Worm (Caenorhabditis elegans): ENCODE results near the gene W01D2.1.
A peak's percentile ranks its signal among the peaks of the same experiment; 100 is the strongest.

The W01D2.1 gene

ce11 chrII:14822419-14822818, 7.1 kb downstream of the W01D2.1 start:
- TF ChIP-seq T22C8.4 (GFP tag; IDR thresholded peaks at IDR 0.05) (no peak), klf-2 (GFP tag; conservative IDR thresholded peaks at IDR 0.05) (no peak), tab-1 (GFP tag; IDR thresholded peaks at IDR 0.05) (no peak), cog-1 (tag; optimal IDR thresholded peaks at IDR 0.05) (peak; percentile 70), ref-1 (GFP tag; conservative IDR thresholded peaks at IDR 0.05) (no peak)

DNA sequence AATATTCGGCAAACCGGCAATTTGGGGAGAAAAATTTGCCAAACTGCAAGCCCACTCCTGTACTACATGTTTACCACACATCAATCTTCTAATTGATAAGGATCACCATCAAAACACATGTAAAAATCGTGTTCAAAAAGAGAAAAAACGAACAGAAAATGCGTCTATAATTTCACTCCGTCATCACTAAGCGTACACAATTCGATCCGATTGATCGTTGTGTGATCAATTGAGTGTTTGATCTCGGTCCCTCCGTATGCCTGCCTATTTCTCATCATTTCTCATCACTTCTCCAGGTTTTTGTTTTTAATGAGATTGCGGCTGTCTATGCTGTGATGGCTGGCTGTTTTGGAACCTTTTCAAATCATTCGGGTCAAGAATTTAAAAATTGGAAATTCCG, 10.1 kb downstream of the W01D2.1 start:
- TF ChIP-seq flt-1 (GFP tag; IDR thresholded peaks at IDR 0.05) (no peak), cog-1 (tag; optimal IDR thresholded peaks at IDR 0.05) (no peak), ztf-23 (GFP tag; IDR thresholded peaks at IDR 0.05) (no peak), med-1 (GFP tag; optimal IDR thresholded peaks at IDR 0.05; ENCODE audit: insufficient read depth) (no peak), T22C8.4 (GFP tag; IDR thresholded peaks at IDR 0.05) (no peak), ref-1 (GFP tag; conservative IDR thresholded peaks at IDR 0.05) (no peak), klf-2 (GFP tag; conservative IDR thresholded peaks at IDR 0.05) (no peak), ztf-29 (GFP tag; IDR thresholded peaks at IDR 0.05) (no peak), tab-1 (GFP tag; IDR thresholded peaks at IDR 0.05) (no peak)

- no peak for TF ChIP-seq med-1 (GFP tag; optimal IDR thresholded peaks at IDR 0.05; ENCODE audit: insufficient read depth)
- no peak for TF ChIP-seq klf-2 (GFP tag; conservative IDR thresholded peaks at IDR 0.05)
- TF ChIP-seq flt-1 (GFP tag; IDR thresholded peaks at IDR 0.05) = no peak
These were observed 16.7 kb downstream of the W01D2.1 start for ce11 chrII:14832055-14832454.

DNA sequence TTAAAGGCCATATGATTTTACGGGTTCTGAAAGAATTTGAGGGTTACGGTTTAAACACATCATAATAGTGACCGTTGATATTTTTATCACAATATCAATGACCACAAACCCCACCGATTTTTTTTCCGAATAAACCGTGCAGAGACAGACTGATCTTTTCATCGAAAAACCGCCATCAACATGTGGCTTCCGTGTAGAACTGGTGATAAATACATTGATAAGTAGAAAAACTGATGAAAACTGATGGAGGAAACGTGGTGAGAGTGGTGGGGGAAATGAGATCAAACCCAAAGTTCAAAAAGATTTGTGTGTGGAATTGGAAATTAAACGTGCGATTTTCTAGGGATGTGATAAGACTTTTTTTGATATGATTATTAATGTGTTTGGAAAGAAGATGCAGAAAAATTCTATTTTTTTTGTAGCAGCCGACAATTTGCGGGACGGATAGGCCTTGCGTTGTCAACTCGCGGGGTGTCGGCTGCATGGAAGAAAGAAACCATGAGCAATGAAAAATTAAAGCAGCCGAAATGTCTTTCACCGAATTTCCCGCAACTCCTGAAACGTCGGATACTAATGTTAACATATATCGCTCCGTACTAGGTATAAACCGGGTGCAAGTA, 23.4 kb downstream of the W01D2.1 start:
- no peak for TF ChIP-seq ztf-29 (GFP tag; IDR thresholded peaks at IDR 0.05)
- no peak for TF ChIP-seq klf-2 (GFP tag; conservative IDR thresholded peaks at IDR 0.05)
- no peak for TF ChIP-seq flt-1 (GFP tag; IDR thresholded peaks at IDR 0.05)
- TF ChIP-seq med-1 (GFP tag; optimal IDR thresholded peaks at IDR 0.05; ENCODE audit: insufficient read depth) = no peak
- TF ChIP-seq cog-1 (tag; optimal IDR thresholded peaks at IDR 0.05) = no peak
- TF ChIP-seq T22C8.4 (GFP tag; IDR thresholded peaks at IDR 0.05) = no peak
- no peak for TF ChIP-seq tab-1 (GFP tag; IDR thresholded peaks at IDR 0.05)
- no peak for TF ChIP-seq ztf-23 (GFP tag; IDR thresholded peaks at IDR 0.05)
- TF ChIP-seq ref-1 (GFP tag; conservative IDR thresholded peaks at IDR 0.05) = no peak

- no peak for TF ChIP-seq ztf-29 (GFP tag; IDR thresholded peaks at IDR 0.05)
- TF ChIP-seq klf-2 (GFP tag; conservative IDR thresholded peaks at IDR 0.05) = no peak
- TF ChIP-seq T22C8.4 (GFP tag; IDR thresholded peaks at IDR 0.05) = no peak
- TF ChIP-seq flt-1 (GFP tag; IDR thresholded peaks at IDR 0.05) = no peak
- no peak for TF ChIP-seq ref-1 (GFP tag; conservative IDR thresholded peaks at IDR 0.05)
- TF ChIP-seq ztf-23 (GFP tag; IDR thresholded peaks at IDR 0.05) = no peak
- no peak for TF ChIP-seq med-1 (GFP tag; optimal IDR thresholded peaks at IDR 0.05; ENCODE audit: insufficient read depth)
- no peak for TF ChIP-seq tab-1 (GFP tag; IDR thresholded peaks at IDR 0.05)
- no peak for TF ChIP-seq cog-1 (tag; optimal IDR thresholded peaks at IDR 0.05)
These were observed 25.9 kb downstream of the W01D2.1 start for ce11 chrII:14841253-14841652.

ce11 chrII:14843016-14843415, 27.7 kb downstream of the W01D2.1 start, which contains the start of gene cdh-7:
cdh-7 (plus strand) TSS chrII:14843229.
- TF ChIP-seq T22C8.4 (GFP tag; IDR thresholded peaks at IDR 0.05) (no peak), ztf-23 (GFP tag; IDR thresholded peaks at IDR 0.05) (no peak), ref-1 (GFP tag; conservative IDR thresholded peaks at IDR 0.05) (no peak)

DNA sequence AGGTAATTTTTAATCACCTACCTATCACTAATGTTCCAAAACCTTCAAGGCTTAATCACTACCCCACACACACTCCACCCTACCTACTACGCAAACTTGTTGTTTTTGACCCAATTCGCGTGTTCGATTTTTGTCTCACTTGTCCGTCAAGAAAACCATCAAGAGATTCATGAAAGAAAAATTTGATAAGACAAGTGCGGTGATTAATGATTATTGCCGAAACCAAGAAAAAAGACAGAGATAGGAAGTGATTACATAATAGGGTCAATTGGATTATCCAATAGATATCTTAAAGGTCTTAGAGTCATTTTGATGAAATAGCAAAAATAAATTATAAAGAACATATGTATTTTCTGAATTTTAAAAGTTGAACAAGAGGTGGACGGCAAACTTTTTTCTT, 28.9 kb downstream of the W01D2.1 start:
- TF ChIP-seq klf-2 (GFP tag; conservative IDR thresholded peaks at IDR 0.05) (no peak), tab-1 (GFP tag; IDR thresholded peaks at IDR 0.05) (no peak), T22C8.4 (GFP tag; IDR thresholded peaks at IDR 0.05) (no peak)

DNA sequence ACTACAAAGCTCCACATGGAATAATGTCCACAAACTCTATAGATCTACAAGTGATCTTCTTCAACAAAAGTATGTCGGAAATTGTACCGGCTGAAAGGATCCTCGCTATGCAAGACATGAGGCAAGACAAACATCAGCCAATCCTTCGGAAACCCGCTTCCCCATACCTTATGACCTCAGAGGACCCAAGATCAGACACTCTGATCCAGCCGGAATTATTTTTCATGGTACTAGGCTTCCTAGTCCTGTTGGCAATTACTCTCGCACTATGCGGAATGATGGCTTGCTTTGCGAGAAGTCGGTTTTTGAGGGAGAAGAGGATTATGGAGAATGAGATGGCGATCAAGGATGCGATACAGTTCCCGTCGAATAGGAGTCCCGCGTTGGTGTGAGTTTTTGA, 34.6 kb downstream of the W01D2.1 start:
- TF ChIP-seq T22C8.4 (GFP tag; IDR thresholded peaks at IDR 0.05) (no peak), ztf-29 (GFP tag; IDR thresholded peaks at IDR 0.05) (no peak), ztf-23 (GFP tag; IDR thresholded peaks at IDR 0.05) (no peak), flt-1 (GFP tag; IDR thresholded peaks at IDR 0.05) (no peak), klf-2 (GFP tag; conservative IDR thresholded peaks at IDR 0.05) (no peak), med-1 (GFP tag; optimal IDR thresholded peaks at IDR 0.05; ENCODE audit: insufficient read depth) (no peak), tab-1 (GFP tag; IDR thresholded peaks at IDR 0.05) (no peak), cog-1 (tag; optimal IDR thresholded peaks at IDR 0.05) (no peak), ref-1 (GFP tag; conservative IDR thresholded peaks at IDR 0.05) (no peak)

DNA sequence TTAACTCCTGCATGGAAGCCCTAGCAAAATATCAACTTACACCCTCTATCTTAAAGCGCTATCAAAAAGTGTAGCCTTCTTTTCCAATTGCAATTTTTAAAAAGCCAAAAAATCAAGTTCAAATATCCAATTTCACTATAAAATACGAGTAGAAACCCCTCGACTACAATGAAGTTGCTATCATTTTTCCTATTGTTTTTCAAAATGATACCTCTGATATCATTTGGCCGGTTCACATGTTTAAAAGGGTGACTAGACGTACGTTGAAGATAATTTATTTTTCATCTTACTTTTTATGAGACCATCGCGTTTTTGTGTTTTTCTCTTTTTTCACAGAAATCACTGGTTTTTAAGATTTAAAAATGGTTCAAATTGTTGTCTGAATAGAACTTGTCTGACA, 36.2 kb downstream of the W01D2.1 start, which contains the start of gene R05H10.1:
Gene R05H10.1 (plus strand): TSS at position 334 of the 400 bp plus-strand sequence.
- no peak for TF ChIP-seq ztf-29 (GFP tag; IDR thresholded peaks at IDR 0.05)
- TF ChIP-seq klf-2 (GFP tag; conservative IDR thresholded peaks at IDR 0.05) = no peak
- no peak for TF ChIP-seq tab-1 (GFP tag; IDR thresholded peaks at IDR 0.05)
- no peak for TF ChIP-seq T22C8.4 (GFP tag; IDR thresholded peaks at IDR 0.05)
- no peak for TF ChIP-seq cog-1 (tag; optimal IDR thresholded peaks at IDR 0.05)
- no peak for TF ChIP-seq flt-1 (GFP tag; IDR thresholded peaks at IDR 0.05)
- no peak for TF ChIP-seq med-1 (GFP tag; optimal IDR thresholded peaks at IDR 0.05; ENCODE audit: insufficient read depth)
- TF ChIP-seq ztf-23 (GFP tag; IDR thresholded peaks at IDR 0.05) = no peak
- no peak for TF ChIP-seq ref-1 (GFP tag; conservative IDR thresholded peaks at IDR 0.05)

DNA sequence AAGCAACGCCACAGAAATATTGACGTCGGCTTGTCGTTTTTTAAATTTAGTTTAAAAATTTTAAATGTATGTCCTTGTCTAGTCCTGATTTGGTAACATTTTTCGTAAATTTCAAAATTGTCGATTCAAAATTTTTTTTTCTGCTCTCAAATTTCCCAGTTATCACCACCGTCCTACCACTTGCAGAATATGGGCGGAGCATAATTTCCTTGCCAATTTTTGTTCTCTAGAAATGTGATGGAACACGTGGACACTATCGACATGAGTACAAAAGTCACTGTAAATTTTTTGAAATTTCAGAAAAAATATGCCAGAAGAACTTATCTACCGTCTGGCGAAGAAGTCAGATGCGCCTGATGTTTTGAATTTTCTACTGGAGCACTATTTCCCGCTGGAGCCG, 39.9 kb downstream of the W01D2.1 start, which contains the start of gene R05H10.7:
Gene R05H10.7 (plus strand): TSS at position 301 of the 400 bp plus-strand sequence.
- no peak for TF ChIP-seq ztf-23 (GFP tag; IDR thresholded peaks at IDR 0.05)
- no peak for TF ChIP-seq flt-1 (GFP tag; IDR thresholded peaks at IDR 0.05)
- no peak for TF ChIP-seq ref-1 (GFP tag; conservative IDR thresholded peaks at IDR 0.05)

DNA sequence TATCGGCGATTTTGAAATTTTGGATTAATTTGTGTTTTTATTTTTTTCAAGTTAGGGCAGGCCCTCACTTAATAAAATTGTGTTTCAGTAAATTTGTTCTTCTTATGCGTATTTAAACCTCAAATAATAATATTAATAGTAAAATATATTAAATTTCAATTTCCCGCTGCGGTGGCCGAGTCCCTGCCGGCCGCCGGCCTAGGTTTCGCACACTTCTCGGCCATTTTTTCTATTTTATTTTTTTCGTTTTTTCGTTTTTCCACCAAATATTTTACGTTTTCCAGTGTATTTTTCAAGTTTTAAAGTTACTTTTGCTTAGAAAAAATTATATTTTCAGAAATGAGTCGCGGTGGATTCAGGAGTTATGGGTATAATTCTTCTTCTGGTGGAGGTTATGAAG, 41.6 kb downstream of the W01D2.1 start, which contains the start of gene rbm-28:
Gene rbm-28 (plus strand): TSS at position 338 of the 400 bp plus-strand sequence.
- no peak for TF ChIP-seq T22C8.4 (GFP tag; IDR thresholded peaks at IDR 0.05)
- peak; percentile 31; the same call in 1 of the 2 replicates for TF ChIP-seq ztf-23 (GFP tag; IDR thresholded peaks at IDR 0.05)

All from whole organism, midembryonic.